Fruit fly (Drosophila melanogaster): ENCODE results near the gene CG7016.

dm6 chr3R:24875939-24876842 lies 13.5 kb downstream of the CG7016 start, which contains the start of gene CG3744:
- no peak for TF ChIP-seq Myc (optimal IDR thresholded peaks at IDR 0.05)
- TF ChIP-seq psq (GFP tag; optimal IDR thresholded peaks at IDR 0.05) = peak; percentile 72
- peak; percentile 86 for TF ChIP-seq sv (GFP tag; optimal IDR thresholded peaks at IDR 0.05)
- no peak for TF ChIP-seq dl (GFP tag; optimal IDR thresholded peaks at IDR 0.05; ENCODE audit: insufficient read depth in 1 of 2, partially characterized antibody in 2 of 2)
